Worm (Caenorhabditis elegans) whole organism, L2 larva: ENCODE data around the gene pssy-2.

Experiments
- C34F6.9 ChIP-seq: fragments of 150-350 bp; optimal IDR thresholded peaks from 2 replicates; lab custom pipeline; 2014; ENCODE audit warnings: missing biosample characterization, missing genetic modification characterization
- F13H6.1 ChIP-seq: sonication (generic microtip); optimal IDR thresholded peaks from 2 replicates; lab custom pipeline; 2016; ENCODE audit warnings: missing genetic modification characterization, missing compliant biosample characterization
- Y55F3AM.14 ChIP-seq: fragments of 200-800 bp; sonication (Bioruptor generic); optimal IDR thresholded peaks from 2 replicates; lab custom pipeline; 2018; ENCODE audit warnings: mild to moderate bottlenecking, missing genetic modification characterization, missing compliant biosample characterization
- ZK546.5 ChIP-seq: sonication (generic microtip); optimal IDR thresholded peaks from 2 replicates; lab custom pipeline; 2017; ENCODE audit warnings: missing biosample characterization, missing genetic modification characterization
- alr-1 ChIP-seq: fragments of 150-350 bp; optimal IDR thresholded peaks from 2 replicates; lab custom pipeline; 2014; ENCODE audit warnings: missing biosample characterization, missing genetic modification characterization
- aly-2 ChIP-seq: fragments of 150-350 bp; optimal IDR thresholded peaks from 2 replicates; lab custom pipeline; 2014; ENCODE audit warnings: missing biosample characterization, missing genetic modification characterization
- blmp-1 ChIP-seq: sonication (generic microtip); optimal IDR thresholded peaks from 2 replicates; lab custom pipeline; 2017; ENCODE audit warnings: missing genetic modification characterization, mild to moderate bottlenecking, missing compliant biosample characterization, antibody characterized with exemption, moderate library complexity; ENCODE audit not compliant: insufficient read depth
- ceh-82 ChIP-seq: fragments of 150-350 bp; optimal IDR thresholded peaks from 2 replicates; lab custom pipeline; 2014; ENCODE audit warnings: missing biosample characterization, missing genetic modification characterization
- crh-2 ChIP-seq: sonication (generic microtip); optimal IDR thresholded peaks from 2 replicates; lab custom pipeline; 2017; ENCODE audit warnings: missing biosample characterization, missing genetic modification characterization
- dmd-4 ChIP-seq: sonication (generic microtip); optimal IDR thresholded peaks from 2 replicates; lab custom pipeline; 2017; ENCODE audit warnings: missing biosample characterization, missing genetic modification characterization
- egl-27 ChIP-seq: sonication (generic microtip); optimal IDR thresholded peaks from 3 replicates; lab custom pipeline; 2017; ENCODE audit warnings: missing biosample characterization, missing genetic modification reagents, missing genetic modification characterization
- fos-1 ChIP-seq: fragments of 150-350 bp; optimal IDR thresholded peaks from 2 replicates; lab custom pipeline; 2014; ENCODE audit warnings: missing biosample characterization, missing genetic modification characterization
- gmeb-1 ChIP-seq: fragments of 150-350 bp; optimal IDR thresholded peaks from 2 replicates; lab custom pipeline; 2014; ENCODE audit warnings: missing biosample characterization, missing genetic modification characterization
- lin-11 ChIP-seq: fragments of 150-350 bp; sonication (generic microtip); optimal IDR thresholded peaks from 2 replicates; lab custom pipeline; 2014; ENCODE audit warnings: missing biosample characterization, missing genetic modification characterization, inconsistent platforms, mixed read lengths
- lin-13 ChIP-seq: fragments of 150-350 bp; optimal IDR thresholded peaks from 2 replicates; lab custom pipeline; 2014; ENCODE audit warnings: missing biosample characterization, missing genetic modification reagents, missing genetic modification characterization
- lin-39 ChIP-seq: fragments of 150-350 bp; optimal IDR thresholded peaks from 2 replicates; lab custom pipeline; 2014; ENCODE audit warnings: missing biosample characterization, missing genetic modification reagents, missing genetic modification characterization
- lsy-2 ChIP-seq, 2 experiments: fragments of 150-350 bp in 1 of 2; sonication (generic microtip) in 1 of 2; optimal IDR thresholded peaks; 2 replicates each; lab custom pipeline; 2014 to 2017; ENCODE audit warnings: missing biosample characterization in 2 of 2, missing genetic modification characterization in 2 of 2
- mbf-1 ChIP-seq: sonication (generic microtip); optimal IDR thresholded peaks from 2 replicates; lab custom pipeline; 2017; ENCODE audit warnings: missing biosample characterization, missing genetic modification characterization
- nhr-10 ChIP-seq: sonication (generic microtip); optimal IDR thresholded peaks from 2 replicates; lab custom pipeline; 2017; ENCODE audit warnings: missing biosample characterization, missing genetic modification characterization
- nhr-11 ChIP-seq: fragments of 150-350 bp; optimal IDR thresholded peaks from 2 replicates; lab custom pipeline; 2014; ENCODE audit warnings: missing biosample characterization, missing genetic modification characterization
- nhr-129 ChIP-seq: fragments of 150-350 bp; optimal IDR thresholded peaks from 2 replicates; lab custom pipeline; 2014; ENCODE audit warnings: missing biosample characterization, missing genetic modification characterization
- nhr-21 ChIP-seq: fragments of 150-350 bp; optimal IDR thresholded peaks from 2 replicates; lab custom pipeline; 2014; ENCODE audit warnings: missing biosample characterization, missing genetic modification characterization
- nhr-23 ChIP-seq: fragments of 150-350 bp; optimal IDR thresholded peaks from 2 replicates; lab custom pipeline; 2014; ENCODE audit warnings: missing biosample characterization, missing genetic modification reagents, missing genetic modification characterization
- nhr-237 ChIP-seq: fragments of 150-350 bp; optimal IDR thresholded peaks from 2 replicates; lab custom pipeline; 2014; ENCODE audit warnings: missing biosample characterization, missing genetic modification characterization
- nhr-25 ChIP-seq: fragments of 150-350 bp; sonication (generic microtip); optimal IDR thresholded peaks from 3 replicates; lab custom pipeline; 2014; ENCODE audit warnings: missing biosample characterization, missing genetic modification characterization
- nhr-77 ChIP-seq: fragments of 150-350 bp; optimal IDR thresholded peaks from 2 replicates; lab custom pipeline; 2014; ENCODE audit warnings: missing biosample characterization, missing genetic modification characterization
- peb-1 ChIP-seq: fragments of 150-350 bp; optimal IDR thresholded peaks from 2 replicates; lab custom pipeline; 2014; ENCODE audit warnings: missing biosample characterization, missing genetic modification characterization
- sem-4 ChIP-seq: fragments of 150-350 bp; optimal IDR thresholded peaks from 2 replicates; lab custom pipeline; 2014; ENCODE audit warnings: missing biosample characterization, missing genetic modification reagents, missing genetic modification characterization
- sma-3 ChIP-seq: sonication (generic microtip); optimal IDR thresholded peaks from 2 replicates; lab custom pipeline; 2016; ENCODE audit warnings: missing genetic modification reagents, missing genetic modification characterization, missing compliant biosample characterization
- sma-9 ChIP-seq, 2 experiments: fragments of 150-350 bp in 1 of 2; sonication (generic microtip) in 1 of 2; optimal IDR thresholded peaks; 2 replicates each; lab custom pipeline; 2014 to 2016; ENCODE audit warnings: missing genetic modification characterization in 2 of 2, mild to moderate bottlenecking in 1 of 2, missing biosample characterization in 1 of 2, missing compliant biosample characterization in 1 of 2, missing genetic modification reagents in 1 of 2, moderate library complexity in 1 of 2
- snpc-4 ChIP-seq: fragments of 150-350 bp; optimal IDR thresholded peaks from 2 replicates; lab custom pipeline; 2014; ENCODE audit warnings: missing biosample characterization, missing genetic modification characterization
- unc-55 ChIP-seq: fragments of 150-350 bp; sonication (generic microtip); optimal IDR thresholded peaks from 3 replicates; lab custom pipeline; 2014; ENCODE audit warnings: missing biosample characterization, missing genetic modification reagents, missing genetic modification characterization
- zag-1 ChIP-seq: fragments of 150-350 bp; optimal IDR thresholded peaks from 2 replicates; lab custom pipeline; 2014; ENCODE audit warnings: missing biosample characterization, missing genetic modification characterization
- ztf-1 ChIP-seq: fragments of 200-800 bp; sonication (Bioruptor generic); conservative IDR thresholded peaks from 2 replicates; pipeline ENCODE4 v1.3.6; 2022; ENCODE audit warnings: missing genetic modification characterization, missing compliant biosample characterization

pssy-2 gene

ce11 chrIII:13471504-13471903, at the start of gene pssy-2:
pssy-2 (plus strand) TSS chrIII:13471804.
- TF ChIP-seq zag-1 (tag; lab: Kevin White, UChicago) (no peak), mbf-1 (tag; lab: Kevin White, UChicago) (no peak), lin-39 (tag; lab: Kevin White, UChicago) (no peak), aly-2 (tag; lab: Kevin White, UChicago) (no peak), peb-1 (tag; lab: Kevin White, UChicago) (no peak), ceh-82 (tag; lab: Kevin White, UChicago) (no peak), C34F6.9 (tag; lab: Kevin White, UChicago) (no peak), nhr-129 (no peak), unc-55 (GFP tag; lab: Kevin White, UChicago) (no peak), nhr-23 (tag; lab: Kevin White, UChicago) (no peak), ztf-1 (GFP tag; lab: Robert Waterston, UW) (no peak), lin-13 (GFP tag; lab: Kevin White, UChicago) (no peak)

- peak; percentile 1 for TF ChIP-seq zag-1 (tag; lab: Kevin White, UChicago)
- TF ChIP-seq sma-9 (GFP tag; optimal IDR thresholded peaks at IDR 0.05; lab: Kevin White, UChicago) = peak; percentile 26
- no peak for TF ChIP-seq sma-9 (tag; optimal IDR thresholded peaks at IDR 0.05; lab: Kevin White, UChicago)
- TF ChIP-seq C34F6.9 (tag; lab: Kevin White, UChicago) = peak; percentile 41
- no peak for TF ChIP-seq sem-4 (tag; lab: Kevin White, UChicago)
- TF ChIP-seq lsy-2 (tag; optimal IDR thresholded peaks at IDR 0.05; lab: Kevin White, UChicago) = peak in 1 of 2 experiments; percentile 77
- peak; percentile 63 for TF ChIP-seq nhr-25 (tag; lab: Kevin White, UChicago)
- no peak for TF ChIP-seq nhr-21 (tag; lab: Kevin White, UChicago)
- TF ChIP-seq fos-1 (tag; lab: Kevin White, UChicago) = peak; percentile 63
- TF ChIP-seq unc-55 (GFP tag; lab: Kevin White, UChicago) = peak; percentile 87
- TF ChIP-seq F13H6.1 (tag; lab: Kevin White, UChicago) = no peak
- TF ChIP-seq lin-13 (GFP tag; lab: Kevin White, UChicago) = peak; percentile 75
- peak; percentile 53 for TF ChIP-seq snpc-4 (tag; lab: Kevin White, UChicago)
- TF ChIP-seq nhr-129 = peak; percentile 70
- no peak for TF ChIP-seq egl-27 (tag; lab: Kevin White, UChicago)
- TF ChIP-seq crh-2 (tag; lab: Kevin White, UChicago) = peak; percentile 66
- peak; percentile 70 for TF ChIP-seq sma-3 (GFP tag; lab: Kevin White, UChicago)
- TF ChIP-seq gmeb-1 = peak; percentile 91
- TF ChIP-seq Y55F3AM.14 = no peak
- TF ChIP-seq blmp-1 (tag; lab: Kevin White, UChicago) = peak; percentile 21
- no peak for TF ChIP-seq nhr-23 (tag; lab: Kevin White, UChicago)
- no peak for TF ChIP-seq ZK546.5 (tag; lab: Kevin White, UChicago)
- TF ChIP-seq, all 48 proteins: peak for 14
Observed at ce11 chrIII:13423414-13423813, 48.2 kb upstream of the pssy-2 start, which contains the start of gene exo-1. exo-1 (plus strand) TSS chrIII:13423514.

- TF ChIP-seq gmeb-1 (peak; percentile 56), lin-13 (GFP tag; lab: Kevin White, UChicago) (no peak), lsy-2 (tag; optimal IDR thresholded peaks at IDR 0.05; lab: Kevin White, UChicago) (peak in 1 of 2 experiments; percentile 62), fos-1 (tag; lab: Kevin White, UChicago) (no peak), unc-55 (GFP tag; lab: Kevin White, UChicago) (peak; percentile 25), C34F6.9 (tag; lab: Kevin White, UChicago) (peak; percentile 51), crh-2 (tag; lab: Kevin White, UChicago) (peak; percentile 75)
Observed at ce11 chrIII:13426036-13426435, 45.6 kb upstream of the pssy-2 start, which contains the start of gene cope-1. cope-1 (plus strand) TSS chrIII:13426264.

- TF ChIP-seq egl-27 (tag; lab: Kevin White, UChicago) (no peak), Y55F3AM.14 (no peak), nhr-10 (tag; lab: Kevin White, UChicago) (no peak), nhr-237 (tag; lab: Kevin White, UChicago) (no peak), nhr-23 (tag; lab: Kevin White, UChicago) (no peak), alr-1 (tag; lab: Kevin White, UChicago) (no peak), lin-11 (no peak), ZK546.5 (tag; lab: Kevin White, UChicago) (no peak), crh-2 (tag; lab: Kevin White, UChicago) (no peak), C34F6.9 (tag; lab: Kevin White, UChicago) (no peak), nhr-11 (tag; lab: Kevin White, UChicago) (no peak), dmd-4 (no peak), lin-39 (tag; lab: Kevin White, UChicago) (no peak), nhr-77 (tag; lab: Kevin White, UChicago) (no peak)
- TF ChIP-seq, all 48 proteins: peak for 0
Observed at ce11 chrIII:13427817-13428216, 43.8 kb upstream of the pssy-2 start.
